Worm (Caenorhabditis elegans) whole organism, midembryonic: ENCODE measurements around the gene F12F6.1.

ENCODE experiments used
- T22C8.4 ChIP-seq: fragments of 200-800 bp; sonication (Bioruptor generic); IDR thresholded peaks from 2 replicates; pipeline ENCODE4 v1.3.6; 2022; ENCODE audit warnings: missing genetic modification characterization, missing compliant biosample characterization
- cog-1 ChIP-seq: sonication (generic microtip); optimal IDR thresholded peaks from 2 replicates; lab custom pipeline; 2016; ENCODE audit warnings: missing genetic modification characterization, missing compliant biosample characterization
- klf-2 ChIP-seq: fragments of 200-800 bp; sonication (Bioruptor generic); conservative IDR thresholded peaks from 2 replicates; pipeline ENCODE4 v1.3.6; 2022; ENCODE audit warnings: missing genetic modification reagents, missing genetic modification characterization, missing compliant biosample characterization
- med-1 ChIP-seq: sonication (generic microtip); optimal IDR thresholded peaks from 2 replicates; lab custom pipeline; 2017; ENCODE audit warnings: missing genetic modification characterization, mild to moderate bottlenecking, missing compliant biosample characterization, antibody characterized with exemption, missing genetic modification reagents; ENCODE audit not compliant: insufficient read depth
- ref-1 ChIP-seq: fragments of 200-800 bp; sonication (Bioruptor generic); conservative IDR thresholded peaks from 2 replicates; pipeline ENCODE4 v1.3.6; 2022; ENCODE audit warnings: missing genetic modification reagents, missing genetic modification characterization, missing compliant biosample characterization
- tab-1 ChIP-seq: fragments of 200-800 bp; sonication (Bioruptor generic); IDR thresholded peaks from 2 replicates; pipeline ENCODE4 v1.3.6; 2022; ENCODE audit warnings: missing genetic modification characterization, missing compliant biosample characterization
- ztf-23 ChIP-seq: fragments of 200-800 bp; sonication (Bioruptor generic); IDR thresholded peaks from 2 replicates; pipeline ENCODE4 v1.3.6; 2022; ENCODE audit warnings: missing genetic modification reagents, missing genetic modification characterization, missing compliant biosample characterization

DNA sequence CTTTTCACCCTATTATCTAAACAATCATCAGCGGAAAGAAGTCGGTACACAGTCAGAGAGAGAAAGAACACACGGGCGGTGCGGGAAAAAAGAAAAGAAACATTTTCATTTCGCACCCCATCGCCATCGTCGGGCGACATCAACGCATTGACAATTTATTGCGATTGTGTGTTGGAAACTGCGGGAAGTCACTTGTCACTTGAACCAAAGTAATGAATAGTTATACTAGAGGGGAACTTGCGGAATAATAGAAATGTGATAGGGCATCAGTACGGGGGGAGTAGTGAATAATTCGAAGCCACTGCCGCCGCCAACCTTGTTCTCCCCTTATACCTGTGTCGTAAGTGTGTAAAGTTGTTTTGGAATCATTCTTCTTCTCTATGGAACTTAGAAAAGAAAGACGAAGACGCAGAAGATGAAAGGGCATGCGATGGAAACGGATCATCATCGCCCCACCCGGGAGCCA lies 12.3 kb upstream of the F12F6.1 start:
- TF ChIP-seq cog-1 (no peak), med-1 (GFP tag; lab: Kevin White, UChicago) (no peak), klf-2 (GFP tag; lab: Robert Waterston, UW) (no peak), T22C8.4 (GFP tag; lab: Robert Waterston, UW) (no peak), ztf-23 (no peak), tab-1 (GFP tag; lab: Robert Waterston, UW) (no peak), ref-1 (GFP tag; lab: Robert Waterston, UW) (no peak)
